Worm (Caenorhabditis elegans): Measurements from ENCODE around the gene ZC504.1.
A peak's percentile ranks its signal among the peaks of the same experiment; 100 is the strongest.

ZC504.1 gene

DNA sequence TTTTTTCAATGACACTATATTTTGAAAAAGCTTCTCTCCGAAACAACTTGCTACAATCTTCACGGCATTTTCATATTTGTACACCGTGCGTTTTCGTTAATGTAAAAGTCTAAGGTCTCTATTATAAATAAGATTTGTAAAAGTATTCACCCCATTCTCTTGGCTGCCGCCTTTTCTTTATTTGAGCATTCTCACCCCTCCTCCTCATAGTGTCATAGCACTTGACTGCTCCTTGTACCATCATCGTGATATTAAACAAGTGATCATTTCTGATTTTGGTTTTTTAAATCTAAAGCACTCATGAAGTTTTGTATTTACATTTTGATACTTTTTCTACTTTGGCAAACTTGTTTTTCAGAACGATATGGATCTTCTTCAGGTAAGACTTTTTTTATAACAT is at the start of gene ZC504.1:
Gene ZC504.1 (plus strand): TSS at position 301 of the 400 bp plus-strand sequence.
- TF ChIP-seq spr-3 (GFP tag; optimal IDR thresholded peaks at IDR 0.05) = no peak
- TF ChIP-seq attf-4 (tag; optimal IDR thresholded peaks at IDR 0.05) = no peak
- no peak for TF ChIP-seq jun-1 (tag; optimal IDR thresholded peaks at IDR 0.05)
- TF ChIP-seq mes-2 (tag; optimal IDR thresholded peaks at IDR 0.05; ENCODE audit: poor library complexity, severe bottlenecking) = no peak
- TF ChIP-seq lin-38 (GFP tag; IDR thresholded peaks at IDR 0.05) = no peak
- no peak for TF ChIP-seq aha-1 (tag)
- TF ChIP-seq mxl-3 (GFP tag; optimal IDR thresholded peaks at IDR 0.05) = no peak
- no peak for TF ChIP-seq fkh-10 (GFP tag; optimal IDR thresholded peaks at IDR 0.05)

DNA sequence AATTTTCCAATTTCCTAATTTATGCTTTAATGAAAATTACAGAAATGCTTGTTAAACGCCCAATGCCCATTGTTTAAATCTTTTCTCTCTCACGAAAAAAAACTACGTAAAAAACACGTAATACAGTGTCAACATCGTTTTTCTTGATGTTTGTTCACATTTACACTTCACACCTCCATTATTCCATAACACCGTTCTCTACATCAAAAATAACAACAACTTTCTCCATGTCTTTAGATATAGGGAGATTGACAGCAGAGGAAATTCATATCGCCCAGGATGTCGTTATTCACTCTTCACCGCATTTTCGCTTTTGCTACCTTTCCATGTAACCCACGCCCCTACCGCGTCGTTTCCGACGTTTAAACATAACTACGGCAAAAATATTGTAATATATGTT is 48.9 kb upstream of the ZC504.1 start, which contains the start of gene efhc-1:
Gene efhc-1 (plus strand): TSS at position 301 of the 400 bp plus-strand sequence.
- peak; percentile 51 for TF ChIP-seq aha-1 (tag)
- no peak for TF ChIP-seq daf-12 (tag; optimal IDR thresholded peaks at IDR 0.05)

DNA sequence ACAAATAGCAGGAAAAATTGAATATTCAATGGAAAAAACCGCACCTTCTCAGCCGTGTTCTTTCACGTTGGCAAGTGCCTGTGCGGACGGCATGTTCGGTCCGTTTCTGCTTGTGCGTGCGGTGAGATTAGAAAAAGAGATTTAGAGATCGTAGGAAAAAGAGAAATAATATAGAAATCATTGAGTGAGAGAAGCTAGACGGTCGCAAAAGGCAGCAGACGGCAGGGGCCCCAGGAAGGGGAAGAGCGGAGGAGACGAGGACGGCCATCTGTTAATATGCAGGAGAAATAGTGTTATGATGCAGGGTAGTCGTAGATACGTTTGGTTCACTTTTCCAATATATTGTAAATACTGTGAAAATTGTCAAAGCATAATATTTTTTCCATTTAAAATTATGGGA is 34.4 kb upstream of the ZC504.1 start, which contains the start of gene Y49A10A.2:
Gene Y49A10A.2 (minus strand): TSS at position 109 of the 400 bp plus-strand sequence.
- TF ChIP-seq nhr-102 (tag; optimal IDR thresholded peaks at IDR 0.05) (no peak), snpc-4 (tag; optimal IDR thresholded peaks at IDR 0.05) (no peak), arid-1 (GFP tag; conservative IDR thresholded peaks at IDR 0.05) (no peak), pqm-1 (tag; optimal IDR thresholded peaks at IDR 0.05) (no peak), dmd-8 (GFP tag; IDR thresholded peaks at IDR 0.05) (no peak), nhr-237 (tag; optimal IDR thresholded peaks at IDR 0.05) (no peak), jun-1 (tag; optimal IDR thresholded peaks at IDR 0.05) (no peak), ceh-20 (GFP tag; IDR thresholded peaks at IDR 0.05) (no peak), daf-19 (GFP tag; conservative IDR thresholded peaks at IDR 0.05) (no peak), lsy-2 (tag; optimal IDR thresholded peaks at IDR 0.05) (peak in 1 of 2 experiments; percentile 4), hlh-30 (tag; optimal IDR thresholded peaks at IDR 0.05; ENCODE audit: insufficient read depth) (peak; percentile 10), zip-2 (tag; optimal IDR thresholded peaks at IDR 0.05) (no peak), nhr-6 (tag; optimal IDR thresholded peaks at IDR 0.05) (no peak), hlh-11 (tag; optimal IDR thresholded peaks at IDR 0.05) (peak; percentile 33), ceh-62 (tag; optimal IDR thresholded peaks at IDR 0.05) (no peak), mdl-1 (tag; optimal IDR thresholded peaks at IDR 0.05) (peak in 1 of 2 experiments; percentile 24), daf-16 (GFP tag; optimal IDR thresholded peaks at IDR 0.05) (no peak), daf-16 (tag; optimal IDR thresholded peaks at IDR 0.05) (no peak), ces-1 (GFP tag; optimal IDR thresholded peaks at IDR 0.05) (no peak), skn-1 (tag; optimal IDR thresholded peaks at IDR 0.05) (no peak), nhr-10 (tag; optimal IDR thresholded peaks at IDR 0.05) (no peak), spr-3 (GFP tag; optimal IDR thresholded peaks at IDR 0.05) (no peak), lin-15B (tag; optimal IDR thresholded peaks at IDR 0.05) (no peak), F49E8.2 (tag; optimal IDR thresholded peaks at IDR 0.05; ENCODE audit: borderline replicate concordance) (no peak), dve-1 (tag; optimal IDR thresholded peaks at IDR 0.05; ENCODE audit: insufficient read depth) (peak; percentile 1), cey-2 (tag; optimal IDR thresholded peaks at IDR 0.05; ENCODE audit: borderline replicate concordance, insufficient read depth) (no peak), php-3 (GFP tag; IDR thresholded peaks at IDR 0.05) (no peak), madf-9 (GFP tag; conservative IDR thresholded peaks at IDR 0.05) (no peak), unc-130 (GFP tag; optimal IDR thresholded peaks at IDR 0.05) (no peak), hif-1 (tag; optimal IDR thresholded peaks at IDR 0.05) (peak in 1 of 2 experiments; percentile 3), rbr-2 (tag; optimal IDR thresholded peaks at IDR 0.05) (peak; percentile 41), lim-7 (GFP tag; IDR thresholded peaks at IDR 0.05) (no peak), unc-39 (tag; optimal IDR thresholded peaks at IDR 0.05) (no peak), zfp-3 (GFP tag; conservative IDR thresholded peaks at IDR 0.05) (no peak), madf-5 (GFP tag; IDR thresholded peaks at IDR 0.05) (no peak), hmg-1.1 (GFP tag; IDR thresholded peaks at IDR 0.05) (peak; percentile 31; the same call in 1 of the 2 replicates), ztf-7 (tag; optimal IDR thresholded peaks at IDR 0.05) (no peak), mep-1 (tag; optimal IDR thresholded peaks at IDR 0.05) (peak; percentile 1), tra-1 (GFP tag; IDR thresholded peaks at IDR 0.05) (no peak), D1046.2 (GFP tag; IDR thresholded peaks at IDR 0.05) (no peak), Y105C5A.15 (GFP tag; IDR thresholded peaks at IDR 0.05) (no peak)
